Worm (Caenorhabditis elegans): ENCODE measurements around the gene F12E12.2.

DNA sequence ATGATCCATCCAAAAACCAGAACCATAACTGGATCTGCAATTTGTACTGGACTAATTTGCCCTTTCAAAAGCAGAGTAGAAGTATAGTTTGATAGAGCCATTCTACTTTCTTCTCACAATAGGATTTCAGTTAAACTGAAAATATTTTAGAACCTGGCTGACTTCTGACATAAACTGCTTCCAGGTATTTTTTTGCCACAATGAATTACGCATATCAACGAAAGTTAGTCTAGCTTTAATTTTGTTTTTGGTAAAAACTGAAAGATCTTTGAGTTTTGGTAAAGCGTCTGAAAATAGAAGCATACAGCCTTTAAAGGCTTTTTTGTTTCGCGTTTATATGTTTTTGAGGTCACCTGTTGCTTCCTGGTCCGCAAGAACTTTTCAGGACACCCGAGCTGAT lies 49.1 kb upstream of the F12E12.2 start, which contains the start of gene srx-101:
- TF ChIP-seq med-1 (GFP tag; optimal IDR thresholded peaks at IDR 0.05; ENCODE audit: insufficient read depth): no peak
- no peak for TF ChIP-seq cog-1 (tag; optimal IDR thresholded peaks at IDR 0.05)
- TF ChIP-seq ztf-29 (GFP tag; IDR thresholded peaks at IDR 0.05): no peak
- no peak for TF ChIP-seq tab-1 (GFP tag; IDR thresholded peaks at IDR 0.05)
- TF ChIP-seq ztf-23 (GFP tag; IDR thresholded peaks at IDR 0.05): no peak
- no peak for TF ChIP-seq flt-1 (GFP tag; IDR thresholded peaks at IDR 0.05)
- no peak for TF ChIP-seq T22C8.4 (GFP tag; IDR thresholded peaks at IDR 0.05)
- no peak for TF ChIP-seq ref-1 (GFP tag; conservative IDR thresholded peaks at IDR 0.05)
- TF ChIP-seq klf-2 (GFP tag; conservative IDR thresholded peaks at IDR 0.05): no peak
